Fruit fly (Drosophila melanogaster) whole organism, embryonic: ENCODE results near the gene Mettl4.

Experiments
- Aef1 ChIP-seq: fragments of 200-800 bp; sonication (Bioruptor generic); IDR thresholded peaks from 3 replicates; pipeline ENCODE4 v1.3.6; 2022; ENCODE audit warnings: missing biosample characterization, missing genetic modification characterization
- BEAF-32 ChIP-seq: fragments of 200-800 bp; sonication (Bioruptor generic); optimal IDR thresholded peaks from 3 replicates; lab custom pipeline; 2017; ENCODE audit warnings: missing biosample characterization, missing genetic modification characterization, mild to moderate bottlenecking, moderate library complexity, missing genetic modification reagents
- CG10267 ChIP-seq: fragments of 200-800 bp; sonication (Bioruptor generic); optimal IDR thresholded peaks from 2 replicates; lab custom pipeline; 2018; ENCODE audit warnings: missing biosample characterization, mild to moderate bottlenecking, missing genetic modification characterization, moderate library complexity
- CG10321 ChIP-seq: fragments of 200-800 bp; sonication (Bioruptor generic); IDR thresholded peaks from 2 replicates; pipeline ENCODE4 v1.3.6; 2022; ENCODE audit warnings: missing biosample characterization, missing genetic modification characterization
- CG12769 ChIP-seq: fragments of 200-800 bp; sonication (Bioruptor generic); optimal IDR thresholded peaks from 2 replicates; lab custom pipeline; 2019; ENCODE audit warnings: missing biosample characterization, mild to moderate bottlenecking, missing genetic modification characterization, moderate library complexity
- CG13287 ChIP-seq: fragments of 200-800 bp; sonication (Bioruptor generic); IDR thresholded peaks from 2 replicates; pipeline ENCODE4 v1.3.6; 2022; ENCODE audit warnings: missing biosample characterization, missing genetic modification characterization; ENCODE audit not compliant: partially characterized antibody
- CG13894 ChIP-seq: fragments of 200-800 bp; sonication (Bioruptor generic); optimal IDR thresholded peaks from 3 replicates; lab custom pipeline; 2018; ENCODE audit warnings: missing biosample characterization, mild to moderate bottlenecking, missing genetic modification characterization, moderate library complexity
- CG15011 ChIP-seq: fragments of 200-800 bp; sonication (Bioruptor generic); optimal IDR thresholded peaks from 3 replicates; lab custom pipeline; 2018; ENCODE audit warnings: missing biosample characterization, mild to moderate bottlenecking, missing genetic modification characterization
- CG1602 ChIP-seq: fragments of 200-800 bp; sonication (Bioruptor generic); optimal IDR thresholded peaks from 3 replicates; lab custom pipeline; 2016; ENCODE audit warnings: missing biosample characterization, missing genetic modification characterization
- CG1832 ChIP-seq: fragments of 200-800 bp; sonication (Bioruptor generic); optimal IDR thresholded peaks from 2 replicates; lab custom pipeline; 2017; ENCODE audit warnings: missing biosample characterization, mild to moderate bottlenecking, missing genetic modification characterization, inconsistent platforms
- CG2199 ChIP-seq: fragments of 200-800 bp; sonication (Bioruptor generic); IDR thresholded peaks from 3 replicates; pipeline ENCODE4 v1.3.6; 2022; ENCODE audit warnings: missing biosample characterization, missing genetic modification characterization
- CG2712 ChIP-seq: fragments of 200-800 bp; optimal IDR thresholded peaks from 3 replicates; lab custom pipeline; 2019; ENCODE audit warnings: missing biosample characterization, mild to moderate bottlenecking, missing genetic modification characterization, moderate library complexity
- CG33213 ChIP-seq: fragments of 200-800 bp; sonication (Bioruptor generic); optimal IDR thresholded peaks from 3 replicates; lab custom pipeline; 2016; ENCODE audit warnings: missing biosample characterization, missing genetic modification characterization
- CG3838 ChIP-seq: fragments of 200-800 bp; sonication (Bioruptor generic); optimal IDR thresholded peaks from 3 replicates; lab custom pipeline; 2016; ENCODE audit warnings: missing biosample characterization, missing genetic modification characterization
- CG3995 ChIP-seq: fragments of 200-800 bp; sonication (Bioruptor generic); optimal IDR thresholded peaks from 3 replicates; lab custom pipeline; 2016; ENCODE audit warnings: missing biosample characterization, missing genetic modification characterization
- CG5953 ChIP-seq: fragments of 200-800 bp; sonication (Bioruptor generic); IDR thresholded peaks from 2 replicates; pipeline ENCODE4 v1.3.6; 2022; ENCODE audit warnings: missing biosample characterization, missing genetic modification characterization
- CG8290 ChIP-seq, 3 experiments: fragments of 200-800 bp; sonication (Bioruptor generic); optimal IDR thresholded peaks; 2 replicates each; lab custom pipeline; 2016 to 2019; ENCODE audit warnings: missing biosample characterization in 3 of 3, missing genetic modification characterization in 3 of 3, mild to moderate bottlenecking in 2 of 3, moderate library complexity in 1 of 3
- CG9727 ChIP-seq: fragments of 200-800 bp; sonication (Bioruptor generic); optimal IDR thresholded peaks from 3 replicates; lab custom pipeline; 2017; ENCODE audit warnings: missing biosample characterization, mild to moderate bottlenecking, missing genetic modification characterization
- Dref ChIP-seq: fragments of 200-800 bp; sonication (Bioruptor generic); IDR thresholded peaks from 2 replicates; pipeline ENCODE4 v1.3.6; 2022; ENCODE audit warnings: missing biosample characterization, missing genetic modification characterization
- E2f2 ChIP-seq: fragments of 200-800 bp; sonication (Bioruptor generic); IDR thresholded peaks from 2 replicates; pipeline ENCODE4 v1.3.6; 2022; ENCODE audit warnings: missing biosample characterization, missing genetic modification characterization
- Elba2 ChIP-seq: fragments of 200-800 bp; sonication (Bioruptor generic); optimal IDR thresholded peaks from 3 replicates; lab custom pipeline; 2016; ENCODE audit warnings: missing biosample characterization, missing genetic modification characterization
- Ets65A ChIP-seq: fragments of 200-800 bp; sonication (Bioruptor generic); peaks from one replicate; lab custom pipeline; 2016; ENCODE audit warnings: missing biosample characterization, missing genetic modification characterization
- Gug ChIP-seq: fragments of 200-800 bp; sonication (Bioruptor generic); IDR thresholded peaks from 4 replicates; pipeline ENCODE4 v1.3.6; 2022; ENCODE audit warnings: missing biosample characterization, missing genetic modification characterization
- HmgD ChIP-seq: fragments of 200-800 bp; sonication (Bioruptor generic); optimal IDR thresholded peaks from 3 replicates; lab custom pipeline; 2016; ENCODE audit warnings: missing biosample characterization, missing genetic modification characterization
- MBD-R2 ChIP-seq: fragments of 200-800 bp; sonication (Bioruptor generic); IDR thresholded peaks from 2 replicates; pipeline ENCODE4 v1.3.6; 2022; ENCODE audit warnings: missing biosample characterization, missing genetic modification characterization
- NC2β ChIP-seq: fragments of 200-800 bp; sonication (Bioruptor generic); optimal IDR thresholded peaks from 2 replicates; lab custom pipeline; 2016; ENCODE audit warnings: missing biosample characterization, missing genetic modification characterization
- Sin3A ChIP-seq: fragments of >200 bp; optimal IDR thresholded peaks from 2 replicates; lab custom pipeline; 2018
- Spps ChIP-seq: fragments of 200-800 bp; sonication (Bioruptor generic); optimal IDR thresholded peaks from 2 replicates; lab custom pipeline; 2018; ENCODE audit warnings: missing biosample characterization, mild to moderate bottlenecking, missing genetic modification characterization
- Stat92E ChIP-seq, 3 experiments: fragments of >200 bp in 2 of 3; fragments of 200-800 bp in 1 of 3; sonication (Bioruptor generic) in 1 of 3; optimal IDR thresholded peaks; 2 replicates each; lab custom pipeline; 2017 to 2019; ENCODE audit warnings: missing biosample characterization in 3 of 3, missing genetic modification characterization in 3 of 3, mild to moderate bottlenecking in 1 of 3, moderate library complexity in 1 of 3
- Vsx1 ChIP-seq: fragments of 200-800 bp; sonication (Bioruptor generic); optimal IDR thresholded peaks from 2 replicates; lab custom pipeline; 2017; ENCODE audit warnings: missing biosample characterization, mild to moderate bottlenecking, missing genetic modification characterization, missing genetic modification reagents
- aop ChIP-seq: fragments of 200-800 bp; sonication (Bioruptor generic); IDR thresholded peaks from 2 replicates; pipeline ENCODE4 v1.3.6; 2022; ENCODE audit warnings: missing biosample characterization, missing genetic modification characterization
- bbx ChIP-seq: fragments of 200-800 bp; sonication (Bioruptor generic); IDR thresholded peaks from 2 replicates; pipeline ENCODE4 v1.3.6; 2022; ENCODE audit warnings: missing biosample characterization, missing genetic modification characterization; ENCODE audit not compliant: partially characterized antibody
- crc ChIP-seq: fragments of 200-800 bp; sonication (Bioruptor generic); optimal IDR thresholded peaks from 2 replicates; lab custom pipeline; 2016; ENCODE audit warnings: missing biosample characterization, missing genetic modification characterization
- danr ChIP-seq: fragments of 200-800 bp; sonication (Bioruptor generic); IDR thresholded peaks from 2 replicates; pipeline ENCODE4 v1.3.6; 2022; ENCODE audit warnings: missing biosample characterization, missing genetic modification characterization
- en ChIP-seq: fragments of 200-800 bp; sonication (Bioruptor generic); optimal IDR thresholded peaks from 2 replicates; lab custom pipeline; 2016; ENCODE audit warnings: missing biosample characterization, missing genetic modification characterization
- fu2 ChIP-seq: fragments of 200-800 bp; sonication (Bioruptor generic); optimal IDR thresholded peaks from 2 replicates; lab custom pipeline; 2016; ENCODE audit warnings: missing biosample characterization, missing genetic modification characterization
- ken ChIP-seq: fragments of 200-800 bp; sonication (Bioruptor generic); IDR thresholded peaks from 3 replicates; pipeline ENCODE4 v1.3.6; 2022; ENCODE audit warnings: missing biosample characterization, missing genetic modification characterization
- lab ChIP-seq: fragments of 200-800 bp; sonication (Bioruptor generic); optimal IDR thresholded peaks from 3 replicates; lab custom pipeline; 2017; ENCODE audit warnings: missing biosample characterization, missing genetic modification characterization, mild to moderate bottlenecking, moderate library complexity, missing genetic modification reagents
- maf-S ChIP-seq: fragments of 200-800 bp; sonication (Bioruptor generic); optimal IDR thresholded peaks from 2 replicates; lab custom pipeline; 2016; ENCODE audit warnings: missing biosample characterization, missing genetic modification characterization
- pan ChIP-seq, 4 experiments: fragments of >200 bp in 3 of 4; fragments of 200-800 bp in 1 of 4; sonication (Bioruptor generic) in 1 of 4; optimal IDR thresholded peaks in 3 of 4; IDR thresholded peaks in 1 of 4; 2 replicates each; pipeline versions ENCODE4 v1.3.6 to Lab custom; 2017 to 2022; ENCODE audit warnings: missing biosample characterization in 2 of 4, missing genetic modification characterization in 2 of 4, mixed read lengths in 1 of 4
- phol ChIP-seq: fragments of 200-800 bp; sonication (Bioruptor generic); optimal IDR thresholded peaks from 3 replicates; lab custom pipeline; 2018; ENCODE audit warnings: missing biosample characterization, mild to moderate bottlenecking, missing genetic modification characterization, moderate library complexity
- scrt ChIP-seq: fragments of 200-800 bp; sonication (Bioruptor generic); optimal IDR thresholded peaks from 2 replicates; lab custom pipeline; 2018; ENCODE audit warnings: missing biosample characterization, mild to moderate bottlenecking, missing genetic modification characterization, moderate library complexity
- sens-2 ChIP-seq: fragments of 200-800 bp; sonication (Bioruptor generic); IDR thresholded peaks from 2 replicates; pipeline ENCODE4 v1.3.6; 2022; ENCODE audit warnings: missing biosample characterization, missing genetic modification characterization
- slbo ChIP-seq: fragments of 200-800 bp; sonication (Bioruptor generic); IDR thresholded peaks from 2 replicates; pipeline ENCODE4 v1.3.6; 2022; ENCODE audit warnings: missing biosample characterization, missing genetic modification characterization
- sna ChIP-seq: fragments of 200-800 bp; sonication (Bioruptor generic); IDR thresholded peaks from 2 replicates; pipeline ENCODE4 v1.3.6; 2022; ENCODE audit warnings: missing biosample characterization, missing genetic modification characterization; ENCODE audit not compliant: partially characterized antibody
- sob ChIP-seq: fragments of 200-800 bp; sonication (Bioruptor generic); IDR thresholded peaks from 2 replicates; pipeline ENCODE4 v1.3.6; 2022; ENCODE audit warnings: missing biosample characterization, missing genetic modification characterization
- tgo ChIP-seq: fragments of 200-800 bp; sonication (Bioruptor generic); IDR thresholded peaks from 3 replicates; pipeline ENCODE4 v1.3.6; 2022; ENCODE audit warnings: missing biosample characterization, missing genetic modification characterization
- ttk ChIP-seq: fragments of 200-800 bp; sonication (Bioruptor generic); IDR thresholded peaks from 2 replicates; pipeline ENCODE4 v2.1.2; 2022; ENCODE audit warnings: missing biosample characterization, missing genetic modification characterization
- tup ChIP-seq: fragments of 200-800 bp; sonication (Bioruptor generic); optimal IDR thresholded peaks from 2 replicates; lab custom pipeline; 2016; ENCODE audit warnings: missing biosample characterization, mild to moderate bottlenecking, missing genetic modification characterization, moderate library complexity
- wdn ChIP-seq: fragments of 200-800 bp; sonication (Bioruptor generic); IDR thresholded peaks from 2 replicates; pipeline ENCODE4 v1.3.6; 2022; ENCODE audit warnings: missing biosample characterization, missing genetic modification characterization
- z ChIP-seq: fragments of 200-800 bp; sonication (Bioruptor generic); IDR thresholded peaks from 3 replicates; pipeline ENCODE4 v1.3.6; 2022; ENCODE audit warnings: missing biosample characterization, missing genetic modification characterization

Mettl4 gene

dm6 chr3R:16643591-16643990, 7.4 kb downstream of the Mettl4 start, which contains the start of gene Arl6IP1:
Gene Arl6IP1 (plus strand): TSS chr3R:16643605.
- no peak for TF ChIP-seq lab (GFP tag; lab: Kevin White, UChicago)
- peak; percentile 73 for TF ChIP-seq CG13287 (GFP tag; lab: Robert Waterston, UW)
- TF ChIP-seq CG12769 (tag; lab: Kevin White, UChicago): no peak
- TF ChIP-seq HmgD (GFP tag; lab: Kevin White, UChicago): no peak
- TF ChIP-seq CG3995 (GFP tag; lab: Kevin White, UChicago): no peak
- TF ChIP-seq pan (optimal IDR thresholded peaks at IDR 0.05; lab: Kevin White, UChicago): no peak
- TF ChIP-seq pan (GFP tag; optimal IDR thresholded peaks at IDR 0.05 in 1 of 2, IDR thresholded peaks at IDR 0.05 in 1 of 2): no peak
- no peak for TF ChIP-seq Gug (GFP tag; lab: Robert Waterston, UW)
- no peak for TF ChIP-seq Ets65A (GFP tag; lab: Kevin White, UChicago)
- TF ChIP-seq Stat92E (GFP tag; optimal IDR thresholded peaks at IDR 0.05; lab: Kevin White, UChicago): peak in 1 of 3 experiments; percentile 39
- no peak for TF ChIP-seq CG2199
- no peak for TF ChIP-seq danr (GFP tag; lab: Robert Waterston, UW)
- TF ChIP-seq Aef1: no peak
- TF ChIP-seq ttk (GFP tag; lab: Robert Waterston, UW): no peak
- no peak for TF ChIP-seq maf-S
- TF ChIP-seq NC2β (GFP tag; lab: Kevin White, UChicago): no peak
- TF ChIP-seq Sin3A (lab: Kevin White, UChicago): peak; percentile 36
- no peak for TF ChIP-seq fu2 (GFP tag; lab: Kevin White, UChicago)
- TF ChIP-seq bbx (GFP tag; lab: Robert Waterston, UW): peak; percentile 67
- peak; percentile 88 for TF ChIP-seq Dref (GFP tag; lab: Robert Waterston, UW)
- TF ChIP-seq CG10267 (tag; lab: Kevin White, UChicago): peak; percentile 32
- TF ChIP-seq ken (GFP tag; lab: Robert Waterston, UW): no peak
- TF ChIP-seq CG2712: no peak
- TF ChIP-seq BEAF-32 (GFP tag; lab: Kevin White, UChicago): peak; percentile 51
- TF ChIP-seq CG8290 (GFP tag; optimal IDR thresholded peaks at IDR 0.05; lab: Kevin White, UChicago): no peak
- TF ChIP-seq CG8290 (tag; optimal IDR thresholded peaks at IDR 0.05; lab: Kevin White, UChicago): no peak
- no peak for TF ChIP-seq CG3838
- TF ChIP-seq aop (GFP tag; lab: Robert Waterston, UW): no peak
- no peak for TF ChIP-seq CG33213 (GFP tag; lab: Kevin White, UChicago)
- no peak for TF ChIP-seq CG1832 (GFP tag; lab: Kevin White, UChicago)
- TF ChIP-seq wdn (GFP tag; lab: Robert Waterston, UW): no peak
- no peak for TF ChIP-seq en (GFP tag; lab: Kevin White, UChicago)
- TF ChIP-seq CG15011 (GFP tag; lab: Kevin White, UChicago): no peak
- no peak for TF ChIP-seq CG10321 (GFP tag; lab: Robert Waterston, UW)
- no peak; the same call in 1 of the 2 replicates for TF ChIP-seq sna (GFP tag; lab: Robert Waterston, UW)
- TF ChIP-seq MBD-R2 (GFP tag; lab: Robert Waterston, UW): peak; percentile 91
- no peak for TF ChIP-seq CG5953
- TF ChIP-seq E2f2 (GFP tag; lab: Robert Waterston, UW): peak; percentile 90
- peak; percentile 52 for TF ChIP-seq phol (tag; lab: Kevin White, UChicago)
- no peak for TF ChIP-seq tup
- no peak for TF ChIP-seq CG1602
- no peak for TF ChIP-seq CG9727 (GFP tag; lab: Kevin White, UChicago)
- TF ChIP-seq crc: no peak
- TF ChIP-seq CG13894 (tag; lab: Kevin White, UChicago): no peak
- TF ChIP-seq Vsx1: no peak
- no peak for TF ChIP-seq sens-2 (GFP tag; lab: Robert Waterston, UW)
- TF ChIP-seq z (GFP tag; lab: Robert Waterston, UW): peak; percentile 80
- no peak for TF ChIP-seq slbo (GFP tag; lab: Robert Waterston, UW)
- TF ChIP-seq scrt (GFP tag; lab: Kevin White, UChicago): no peak
- TF ChIP-seq tgo: no peak
- no peak for TF ChIP-seq Spps
- no peak for TF ChIP-seq Elba2 (GFP tag; lab: Kevin White, UChicago)
- TF ChIP-seq sob (GFP tag; lab: Robert Waterston, UW): 0 out of 2 replicates have a peak, but pooled peaks have one; percentile 26
